Worm (Caenorhabditis elegans) whole organism, midembryonic: ENCODE measurements around the gene F38A1.9.

Experiments used
- T22C8.4 ChIP-seq: fragments of 200-800 bp; sonication (Bioruptor generic); IDR thresholded peaks from 2 replicates; pipeline ENCODE4 v1.3.6; 2022; ENCODE audit warnings: missing genetic modification characterization, missing compliant biosample characterization
- cog-1 ChIP-seq: sonication (generic microtip); optimal IDR thresholded peaks from 2 replicates; lab custom pipeline; 2016; ENCODE audit warnings: missing genetic modification characterization, missing compliant biosample characterization
- flt-1 ChIP-seq: fragments of 200-800 bp; sonication (Bioruptor generic); IDR thresholded peaks from 2 replicates; pipeline ENCODE4 v1.3.6; 2022; ENCODE audit warnings: missing genetic modification characterization, missing compliant biosample characterization
- klf-2 ChIP-seq: fragments of 200-800 bp; sonication (Bioruptor generic); conservative IDR thresholded peaks from 2 replicates; pipeline ENCODE4 v1.3.6; 2022; ENCODE audit warnings: missing genetic modification reagents, missing genetic modification characterization, missing compliant biosample characterization
- med-1 ChIP-seq: sonication (generic microtip); optimal IDR thresholded peaks from 2 replicates; lab custom pipeline; 2017; ENCODE audit warnings: missing genetic modification characterization, mild to moderate bottlenecking, missing compliant biosample characterization, antibody characterized with exemption, missing genetic modification reagents; ENCODE audit not compliant: insufficient read depth
- ref-1 ChIP-seq: fragments of 200-800 bp; sonication (Bioruptor generic); conservative IDR thresholded peaks from 2 replicates; pipeline ENCODE4 v1.3.6; 2022; ENCODE audit warnings: missing genetic modification reagents, missing genetic modification characterization, missing compliant biosample characterization
- tab-1 ChIP-seq: fragments of 200-800 bp; sonication (Bioruptor generic); IDR thresholded peaks from 2 replicates; pipeline ENCODE4 v1.3.6; 2022; ENCODE audit warnings: missing genetic modification characterization, missing compliant biosample characterization
- ztf-23 ChIP-seq: fragments of 200-800 bp; sonication (Bioruptor generic); IDR thresholded peaks from 2 replicates; pipeline ENCODE4 v1.3.6; 2022; ENCODE audit warnings: missing genetic modification reagents, missing genetic modification characterization, missing compliant biosample characterization
- ztf-29 ChIP-seq: fragments of 200-800 bp; sonication (Bioruptor generic); IDR thresholded peaks from 2 replicates; pipeline ENCODE4 v1.3.6; 2022; ENCODE audit warnings: missing genetic modification reagents, missing genetic modification characterization, missing compliant biosample characterization

Gene F38A1.9

DNA sequence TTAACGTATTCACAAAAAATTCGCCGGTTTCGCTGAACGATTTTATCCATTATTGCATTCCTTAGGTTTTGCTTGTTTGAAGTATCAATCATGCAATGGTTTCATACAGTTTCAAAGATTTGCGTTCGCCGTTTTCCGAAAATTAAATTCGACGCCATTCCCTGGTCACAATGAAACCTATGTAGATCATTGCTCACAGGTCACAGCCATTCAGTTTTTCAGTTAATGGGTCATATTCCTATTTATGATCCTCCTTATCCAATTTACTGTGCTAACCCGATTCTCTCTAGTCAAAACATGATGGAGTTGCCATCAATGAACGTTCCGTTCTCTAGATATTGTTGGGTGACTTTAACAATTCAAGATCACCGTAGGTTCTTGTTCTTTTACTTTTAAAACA is 19.8 kb upstream of the F38A1.9 start, which contains the start of gene F38A1.13:
F38A1.13 (plus strand) TSS at position 301 of the 400 bp plus-strand sequence.
- TF ChIP-seq tab-1 (GFP tag; lab: Robert Waterston, UW) = no peak
- no peak for TF ChIP-seq klf-2
- no peak for TF ChIP-seq T22C8.4 (GFP tag; lab: Robert Waterston, UW)
- no peak for TF ChIP-seq ref-1 (GFP tag; lab: Robert Waterston, UW)
- TF ChIP-seq ztf-29 = no peak

ce11 chrIV:1261930-1262329 is 16.8 kb upstream of the F38A1.9 start:
- TF ChIP-seq ztf-29 (no peak), cog-1 (tag; lab: Kevin White, UChicago) (no peak), tab-1 (GFP tag; lab: Robert Waterston, UW) (no peak), ztf-23 (no peak), flt-1 (no peak), T22C8.4 (GFP tag; lab: Robert Waterston, UW) (no peak), klf-2 (no peak)

DNA sequence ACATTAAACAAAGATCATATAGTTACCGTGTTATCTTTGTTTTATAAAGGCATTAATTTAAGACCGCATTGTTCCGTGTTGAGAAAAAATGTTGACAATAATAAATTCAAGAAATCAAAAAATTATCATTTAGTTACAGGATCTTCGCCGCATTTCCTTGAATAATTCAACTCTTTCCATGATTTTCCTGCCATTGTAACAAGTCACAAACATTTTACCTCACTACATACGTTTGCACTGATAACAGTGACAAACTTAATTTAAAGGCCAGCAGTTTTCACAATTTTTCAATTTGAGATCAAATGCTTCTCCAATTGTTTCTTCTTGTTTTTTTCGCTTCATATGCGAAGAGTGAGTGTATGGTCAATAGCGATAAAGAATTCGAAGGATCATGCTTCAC is 15.9 kb upstream of the F38A1.9 start, which contains the start of gene clec-169:
clec-169 (plus strand) TSS at position 301 of the 400 bp plus-strand sequence.
- TF ChIP-seq klf-2 = no peak
- no peak for TF ChIP-seq cog-1 (tag; lab: Kevin White, UChicago)

- TF ChIP-seq med-1 (GFP tag; lab: Kevin White, UChicago) = no peak
- TF ChIP-seq klf-2 = no peak
- no peak for TF ChIP-seq ztf-23
- TF ChIP-seq flt-1 = no peak
- TF ChIP-seq ztf-29 = no peak
- TF ChIP-seq ref-1 (GFP tag; lab: Robert Waterston, UW) = no peak
- TF ChIP-seq cog-1 (tag; lab: Kevin White, UChicago) = no peak
- TF ChIP-seq tab-1 (GFP tag; lab: Robert Waterston, UW) = no peak
- TF ChIP-seq T22C8.4 (GFP tag; lab: Robert Waterston, UW) = no peak
These were observed 15.3 kb upstream of the F38A1.9 start for ce11 chrIV:1260474-1260873.

ce11 chrIV:1256723-1257122 is 11.6 kb upstream of the F38A1.9 start, which contains the start of gene clec-168:
Gene clec-168, plus strand, starts transcription at chrIV:1256969.
- TF ChIP-seq klf-2 = no peak

DNA sequence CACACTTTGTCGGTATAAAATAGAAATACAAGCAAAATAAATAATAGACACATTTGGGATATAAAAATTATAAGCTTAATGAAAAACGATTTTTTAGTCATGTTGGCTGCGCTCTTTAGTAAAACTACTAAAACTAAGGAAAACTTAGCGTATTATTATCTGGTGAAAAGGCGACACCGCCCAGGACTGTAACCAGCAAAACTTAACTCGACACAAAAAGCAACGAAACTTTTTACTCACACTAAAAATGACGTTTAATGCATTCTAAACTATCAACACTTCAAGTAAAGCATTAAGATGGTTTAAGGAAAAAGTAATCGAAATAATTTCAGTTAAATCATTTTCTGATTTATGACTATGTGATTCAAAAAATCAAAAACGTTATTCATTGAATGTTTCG is 10.5 kb upstream of the F38A1.9 start, which contains the start of gene clec-167:
clec-167 (minus strand) TSS at position 101 of the 400 bp plus-strand sequence.
- no peak for TF ChIP-seq ztf-23

DNA sequence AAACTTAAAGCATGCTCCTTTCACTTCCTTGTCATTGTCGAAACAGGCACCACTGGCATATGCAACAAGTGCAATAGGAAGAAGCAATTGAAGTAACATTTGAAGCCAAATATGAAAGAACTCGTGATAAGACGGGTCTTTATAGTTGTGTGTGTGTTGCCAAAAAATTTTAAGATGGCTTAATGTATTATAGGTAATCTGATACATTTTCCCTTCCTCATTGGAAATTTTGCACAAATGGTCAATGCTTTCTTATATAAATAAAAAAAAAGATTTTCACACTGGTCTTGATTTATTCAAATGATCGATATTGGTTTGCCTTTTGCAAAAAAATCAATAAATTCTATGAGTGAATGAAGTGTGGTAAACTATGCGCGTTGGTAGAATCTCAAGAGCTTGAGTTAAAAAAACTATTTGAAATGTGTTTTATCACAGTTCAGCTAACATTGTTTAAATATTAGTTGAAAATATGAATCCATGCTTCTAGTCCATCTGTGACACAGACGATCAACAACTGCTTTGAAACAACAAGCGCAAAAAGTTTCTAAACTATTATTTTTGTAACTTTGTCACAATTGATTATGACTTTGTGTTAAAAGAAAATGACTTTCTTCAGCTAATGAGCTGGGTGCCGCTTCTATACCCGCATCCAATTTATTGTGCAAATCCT is 6.2 kb upstream of the F38A1.9 start, which contains the start of the genes clec-166 and F38A1.6:
clec-166 (minus strand) TSS at position 101 of the 670 bp plus-strand sequence.
F38A1.6 (plus strand) TSS at position 620 of the 670 bp plus-strand sequence.
- TF ChIP-seq tab-1 (GFP tag; lab: Robert Waterston, UW) (no peak), ztf-23 (no peak), med-1 (GFP tag; lab: Kevin White, UChicago) (no peak), ztf-29 (no peak), cog-1 (tag; lab: Kevin White, UChicago) (no peak), klf-2 (no peak), T22C8.4 (GFP tag; lab: Robert Waterston, UW) (no peak), ref-1 (GFP tag; lab: Robert Waterston, UW) (no peak), flt-1 (no peak)

ce11 chrIV:1246762-1247436 is 1.8 kb upstream of the F38A1.9 start, which contains the start of the genes clec-165 and F38A1.11:
Gene clec-165, minus strand, starts transcription at chrIV:1246886.
Gene F38A1.11, plus strand, starts transcription at chrIV:1247386.
- no peak for TF ChIP-seq klf-2
- no peak for TF ChIP-seq flt-1
- no peak for TF ChIP-seq ref-1 (GFP tag; lab: Robert Waterston, UW)
- TF ChIP-seq T22C8.4 (GFP tag; lab: Robert Waterston, UW) = no peak
- TF ChIP-seq tab-1 (GFP tag; lab: Robert Waterston, UW) = no peak
- TF ChIP-seq ztf-23 = no peak
- TF ChIP-seq ztf-29 = no peak
- no peak for TF ChIP-seq med-1 (GFP tag; lab: Kevin White, UChicago)
- TF ChIP-seq cog-1 (tag; lab: Kevin White, UChicago) = no peak

- TF ChIP-seq klf-2 (no peak), flt-1 (no peak), ref-1 (GFP tag; lab: Robert Waterston, UW) (no peak), T22C8.4 (GFP tag; lab: Robert Waterston, UW) (no peak), ztf-23 (no peak), cog-1 (tag; lab: Kevin White, UChicago) (no peak), ztf-29 (no peak), tab-1 (GFP tag; lab: Robert Waterston, UW) (no peak)
These were observed 1.8 kb downstream of the F38A1.9 start, which contains the start of gene F38A1.15 for ce11 chrIV:1243295-1243694. Gene F38A1.15, minus strand, starts transcription at chrIV:1243395.

DNA sequence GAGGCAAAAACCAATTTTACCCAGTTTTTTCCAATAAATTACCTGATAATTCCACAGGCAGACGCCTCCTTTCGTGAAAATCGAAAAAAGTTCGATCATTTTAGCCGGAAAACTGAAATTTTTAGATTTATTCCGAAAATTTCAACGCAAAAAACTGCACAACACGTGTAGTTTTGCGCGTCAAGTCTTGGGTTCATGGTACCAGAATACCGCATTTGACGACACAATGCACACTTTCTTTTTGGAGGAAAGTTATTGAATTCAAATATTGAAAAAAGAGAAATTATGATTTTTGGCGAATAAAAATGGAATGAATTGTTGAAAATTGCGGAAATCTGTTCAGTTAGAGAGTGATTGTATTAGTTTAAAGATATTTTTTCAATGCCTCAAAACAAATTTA is 5.5 kb downstream of the F38A1.9 start, which contains the start of gene F38A1.8:
F38A1.8 (minus strand) TSS at position 167 of the 400 bp plus-strand sequence.
- TF ChIP-seq ztf-23 (0 out of 2 replicates have a peak, but pooled peaks have one; percentile 41), ztf-29 (no peak)

- no peak for TF ChIP-seq ztf-29
These were observed 7.0 kb downstream of the F38A1.9 start for ce11 chrIV:1238147-1238546.
